Worm (Caenorhabditis elegans) whole organism, L3 larva: ENCODE data around the gene F28F8.7.
A peak's percentile ranks its signal among the peaks of the same experiment; 100 is the strongest.

Experiments
- R02D3.7 ChIP-seq: fragments of 150-350 bp; optimal IDR thresholded peaks from 2 replicates; lab custom pipeline; 2014; ENCODE audit warnings: missing biosample characterization, missing genetic modification characterization
- ZK546.5 ChIP-seq: sonication (generic microtip); optimal IDR thresholded peaks from 2 replicates; lab custom pipeline; 2017; ENCODE audit warnings: missing biosample characterization, missing genetic modification characterization
- aly-2 ChIP-seq: fragments of 150-350 bp; optimal IDR thresholded peaks from 2 replicates; lab custom pipeline; 2014; ENCODE audit warnings: missing biosample characterization, missing genetic modification characterization
- ama-1 ChIP-seq: fragments of 150-350 bp; optimal IDR thresholded peaks from 2 replicates; lab custom pipeline; 2018
- ceh-82 ChIP-seq: fragments of 150-350 bp; optimal IDR thresholded peaks from 2 replicates; lab custom pipeline; 2014; ENCODE audit warnings: missing biosample characterization, missing genetic modification characterization
- ceh-9 ChIP-seq: sonication (generic microtip); optimal IDR thresholded peaks from 2 replicates; lab custom pipeline; 2018; ENCODE audit warnings: missing biosample characterization, missing genetic modification characterization
- daf-12 ChIP-seq: fragments of 150-350 bp; optimal IDR thresholded peaks from 2 replicates; lab custom pipeline; 2014; ENCODE audit warnings: missing biosample characterization, missing genetic modification reagents, missing genetic modification characterization
- egl-5 ChIP-seq: fragments of 150-350 bp; optimal IDR thresholded peaks from 2 replicates; lab custom pipeline; 2017; ENCODE audit warnings: missing biosample characterization, missing genetic modification reagents, missing genetic modification characterization, inconsistent platforms
- elt-1 ChIP-seq: fragments of 150-350 bp; optimal IDR thresholded peaks from 2 replicates; lab custom pipeline; 2014; ENCODE audit warnings: missing biosample characterization, missing genetic modification characterization
- elt-2 ChIP-seq: sonication (generic microtip); optimal IDR thresholded peaks from 2 replicates; lab custom pipeline; 2016; ENCODE audit warnings: missing genetic modification reagents, mild to moderate bottlenecking, missing genetic modification characterization, missing compliant biosample characterization
- elt-3 ChIP-seq, 3 experiments: fragments of 150-350 bp in 1 of 3; sonication (generic microtip) in 2 of 3; optimal IDR thresholded peaks; 2 replicates in 2 of 3; 4 replicates in 1 of 3; lab custom pipeline; 2014 to 2017; ENCODE audit warnings: missing biosample characterization in 3 of 3, missing genetic modification characterization in 3 of 3
- fkh-10 ChIP-seq: sonication (generic microtip); optimal IDR thresholded peaks from 2 replicates; lab custom pipeline; 2017; ENCODE audit warnings: missing biosample characterization, missing genetic modification reagents, missing genetic modification characterization
- fkh-2 ChIP-seq: fragments of 150-350 bp; optimal IDR thresholded peaks from 2 replicates; lab custom pipeline; 2014; ENCODE audit warnings: missing biosample characterization, missing genetic modification reagents, missing genetic modification characterization
- fos-1 ChIP-seq: fragments of 150-350 bp; optimal IDR thresholded peaks from 2 replicates; lab custom pipeline; 2014; ENCODE audit warnings: missing biosample characterization, missing genetic modification characterization
- hmg-11 ChIP-seq: sonication (generic microtip); optimal IDR thresholded peaks from 2 replicates; lab custom pipeline; 2016; ENCODE audit warnings: missing genetic modification characterization, missing compliant biosample characterization
- jun-1 ChIP-seq: fragments of 150-350 bp; optimal IDR thresholded peaks from 2 replicates; lab custom pipeline; 2014; ENCODE audit warnings: missing biosample characterization, missing genetic modification reagents, missing genetic modification characterization
- lin-15B ChIP-seq: fragments of 150-350 bp; optimal IDR thresholded peaks from 2 replicates; lab custom pipeline; 2014; ENCODE audit warnings: missing biosample characterization, missing genetic modification characterization
- lin-39 ChIP-seq: fragments of 150-350 bp; optimal IDR thresholded peaks from 2 replicates; lab custom pipeline; 2018; ENCODE audit warnings: missing biosample characterization, missing genetic modification reagents, missing genetic modification characterization
- lsy-12 ChIP-seq: sonication (generic microtip); optimal IDR thresholded peaks from 2 replicates; lab custom pipeline; 2016; ENCODE audit warnings: mild to moderate bottlenecking, missing genetic modification characterization, missing compliant biosample characterization
- mdl-1 ChIP-seq: fragments of 150-350 bp; optimal IDR thresholded peaks from 2 replicates; lab custom pipeline; 2014; ENCODE audit warnings: missing biosample characterization, missing genetic modification characterization
- mml-1 ChIP-seq: fragments of 150-350 bp; sonication (generic microtip); optimal IDR thresholded peaks from 3 replicates; lab custom pipeline; 2014; ENCODE audit warnings: missing biosample characterization, missing genetic modification characterization
- nfya-1 ChIP-seq: sonication (generic microtip); optimal IDR thresholded peaks from 2 replicates; lab custom pipeline; 2017; ENCODE audit warnings: missing genetic modification characterization, mild to moderate bottlenecking, missing compliant biosample characterization, antibody characterized with exemption, moderate library complexity; ENCODE audit not compliant: insufficient read depth
- nhr-11 ChIP-seq: fragments of 150-350 bp; optimal IDR thresholded peaks from 2 replicates; lab custom pipeline; 2014; ENCODE audit warnings: missing biosample characterization, missing genetic modification characterization
- nhr-25 ChIP-seq: sonication (generic microtip); optimal IDR thresholded peaks from 2 replicates; lab custom pipeline; 2017; ENCODE audit warnings: missing biosample characterization, missing genetic modification characterization
- nhr-28 ChIP-seq: fragments of 150-350 bp; optimal IDR thresholded peaks from 2 replicates; lab custom pipeline; 2014; ENCODE audit warnings: missing biosample characterization, missing genetic modification characterization
- nhr-43 ChIP-seq: sonication (generic microtip); optimal IDR thresholded peaks from 2 replicates; lab custom pipeline; 2016; ENCODE audit warnings: mild to moderate bottlenecking, missing genetic modification characterization, missing compliant biosample characterization; ENCODE audit not compliant: poor library complexity, severe bottlenecking
- nhr-67 ChIP-seq: fragments of 150-350 bp; optimal IDR thresholded peaks from 2 replicates; lab custom pipeline; 2014; ENCODE audit warnings: missing biosample characterization, missing genetic modification characterization
- nhr-76 ChIP-seq: fragments of 150-350 bp; sonication (generic microtip); optimal IDR thresholded peaks from 5 replicates; lab custom pipeline; 2014; ENCODE audit warnings: missing biosample characterization, missing genetic modification characterization
- nhr-77 ChIP-seq: fragments of 150-350 bp; optimal IDR thresholded peaks from 2 replicates; lab custom pipeline; 2014; ENCODE audit warnings: missing biosample characterization, missing genetic modification characterization
- pha-4 ChIP-seq: fragments of 150-350 bp; optimal IDR thresholded peaks from 2 replicates; lab custom pipeline; 2014; ENCODE audit warnings: missing biosample characterization, missing genetic modification reagents, missing genetic modification characterization
- pqm-1 ChIP-seq: fragments of 150-350 bp; optimal IDR thresholded peaks from 2 replicates; lab custom pipeline; 2017; ENCODE audit warnings: missing biosample characterization, missing genetic modification characterization, inconsistent platforms
- sea-2 ChIP-seq: fragments of 150-350 bp; sonication (generic microtip); optimal IDR thresholded peaks from 4 replicates; lab custom pipeline; 2014; ENCODE audit warnings: missing biosample characterization, missing genetic modification reagents, missing genetic modification characterization
- skn-1 ChIP-seq: fragments of 150-350 bp; optimal IDR thresholded peaks from 2 replicates; lab custom pipeline; 2014; ENCODE audit warnings: missing biosample characterization, missing genetic modification characterization
- snpc-4 ChIP-seq: fragments of 150-350 bp; optimal IDR thresholded peaks from 2 replicates; lab custom pipeline; 2014; ENCODE audit warnings: missing biosample characterization, missing genetic modification characterization
- tbx-2 ChIP-seq: sonication (generic microtip); optimal IDR thresholded peaks from 2 replicates; lab custom pipeline; 2016; ENCODE audit warnings: mild to moderate bottlenecking, missing genetic modification characterization, missing compliant biosample characterization
- unc-39 ChIP-seq: sonication (generic microtip); optimal IDR thresholded peaks from 4 replicates; lab custom pipeline; 2017; ENCODE audit warnings: missing biosample characterization, missing genetic modification characterization
- unc-62 ChIP-seq: fragments of 150-350 bp; sonication (generic microtip); optimal IDR thresholded peaks from 4 replicates; lab custom pipeline; 2014; ENCODE audit warnings: missing biosample characterization, missing genetic modification reagents, missing genetic modification characterization
- zag-1 ChIP-seq: fragments of 150-350 bp; optimal IDR thresholded peaks from 2 replicates; lab custom pipeline; 2014; ENCODE audit warnings: missing biosample characterization, missing genetic modification characterization

Gene F28F8.7

ce11 chrV:15559047-15559446, 31.4 kb downstream of the F28F8.7 start, which contains the start of gene acr-18:
acr-18 (minus strand) TSS chrV:15559147.
- TF ChIP-seq lin-39 (tag; lab: Kevin White, UChicago) (no peak), fkh-10 (no peak), fos-1 (tag; lab: Kevin White, UChicago) (no peak), snpc-4 (tag; lab: Kevin White, UChicago) (no peak), mdl-1 (tag; lab: Kevin White, UChicago) (no peak), nhr-76 (tag; lab: Kevin White, UChicago) (no peak), nhr-28 (tag; lab: Kevin White, UChicago) (no peak)

ce11 chrV:15553869-15554268, 36.5 kb downstream of the F28F8.7 start:
- no peak for TF ChIP-seq nhr-25 (tag; lab: Kevin White, UChicago)
- TF ChIP-seq pqm-1, result peak; percentile 16
- TF ChIP-seq nfya-1, result peak; percentile 38
- no peak for TF ChIP-seq unc-62 (GFP tag; lab: Kevin White, UChicago)
- peak; percentile 20 for TF ChIP-seq nhr-43
- no peak for TF ChIP-seq fkh-2 (tag; lab: Kevin White, UChicago)
- peak; percentile 43 for TF ChIP-seq hmg-11
- no peak for TF ChIP-seq elt-3 (tag; optimal IDR thresholded peaks at IDR 0.05; lab: Kevin White, UChicago)
- TF ChIP-seq nhr-76 (tag; lab: Kevin White, UChicago), result no peak
- TF ChIP-seq elt-2 (tag; lab: Kevin White, UChicago), result peak; percentile 6
- no peak for TF ChIP-seq ama-1 (lab: Kevin White, UChicago)

ce11 chrV:15551642-15552041, 38.8 kb downstream of the F28F8.7 start:
- TF ChIP-seq ama-1 (lab: Kevin White, UChicago) (no peak), lin-15B (tag; lab: Kevin White, UChicago) (no peak), nfya-1 (peak; percentile 52), pqm-1 (peak; percentile 10), lin-39 (tag; lab: Kevin White, UChicago) (peak; percentile 25), unc-62 (GFP tag; lab: Kevin White, UChicago) (no peak), zag-1 (tag; lab: Kevin White, UChicago) (no peak), sea-2 (GFP tag; lab: Kevin White, UChicago) (no peak), pha-4 (tag; lab: Kevin White, UChicago) (peak; percentile 44), nhr-11 (tag; lab: Kevin White, UChicago) (no peak), ceh-9 (no peak), ZK546.5 (tag; lab: Kevin White, UChicago) (no peak), hmg-11 (peak; percentile 63), tbx-2 (tag; lab: Kevin White, UChicago) (peak; percentile 44), nhr-43 (peak; percentile 53), aly-2 (tag; lab: Kevin White, UChicago) (no peak), nhr-77 (tag; lab: Kevin White, UChicago) (no peak), ceh-82 (no peak), snpc-4 (tag; lab: Kevin White, UChicago) (peak; percentile 11), elt-2 (tag; lab: Kevin White, UChicago) (peak; percentile 26), jun-1 (tag; lab: Kevin White, UChicago) (no peak), skn-1 (tag; lab: Kevin White, UChicago) (peak; percentile 17), lsy-12 (tag; lab: Kevin White, UChicago) (no peak), daf-12 (no peak), mml-1 (tag; lab: Kevin White, UChicago) (no peak), R02D3.7 (tag; lab: Kevin White, UChicago) (no peak)

- TF ChIP-seq elt-1, result no peak
- no peak for TF ChIP-seq ceh-82
- no peak for TF ChIP-seq ceh-9
- TF ChIP-seq elt-3 (tag; optimal IDR thresholded peaks at IDR 0.05; lab: Kevin White, UChicago), result no peak
- TF ChIP-seq nhr-67 (tag; lab: Kevin White, UChicago), result no peak
- no peak for TF ChIP-seq ZK546.5 (tag; lab: Kevin White, UChicago)
- TF ChIP-seq egl-5 (tag; lab: Kevin White, UChicago), result no peak
- TF ChIP-seq nhr-25 (tag; lab: Kevin White, UChicago), result no peak
- no peak for TF ChIP-seq daf-12
- no peak for TF ChIP-seq ama-1 (lab: Kevin White, UChicago)
- no peak for TF ChIP-seq aly-2 (tag; lab: Kevin White, UChicago)
- TF ChIP-seq hmg-11, result no peak
- TF ChIP-seq pha-4 (tag; lab: Kevin White, UChicago), result no peak
- no peak for TF ChIP-seq tbx-2 (tag; lab: Kevin White, UChicago)
- no peak for TF ChIP-seq unc-39
- no peak for TF ChIP-seq snpc-4 (tag; lab: Kevin White, UChicago)
- TF ChIP-seq, all 47 proteins: peak for 0
These were observed 40.0 kb downstream of the F28F8.7 start for ce11 chrV:15550408-15550807.
